Worm (Caenorhabditis elegans) whole organism, L4/young adult: ENCODE measurements around the gene F48E3.9.

Experiments
- dao-5 ChIP-seq: sonication (generic microtip); optimal IDR thresholded peaks from 2 replicates; lab custom pipeline; 2016; ENCODE audit warnings: missing genotype, missing genetic modification characterization, moderate library complexity, missing compliant biosample characterization
- him-1 ChIP-seq: sonication (generic microtip); optimal IDR thresholded peaks from 2 replicates; lab custom pipeline; 2016; ENCODE audit warnings: missing genotype, missing genetic modification reagents, missing genetic modification characterization, missing compliant biosample characterization

DNA sequence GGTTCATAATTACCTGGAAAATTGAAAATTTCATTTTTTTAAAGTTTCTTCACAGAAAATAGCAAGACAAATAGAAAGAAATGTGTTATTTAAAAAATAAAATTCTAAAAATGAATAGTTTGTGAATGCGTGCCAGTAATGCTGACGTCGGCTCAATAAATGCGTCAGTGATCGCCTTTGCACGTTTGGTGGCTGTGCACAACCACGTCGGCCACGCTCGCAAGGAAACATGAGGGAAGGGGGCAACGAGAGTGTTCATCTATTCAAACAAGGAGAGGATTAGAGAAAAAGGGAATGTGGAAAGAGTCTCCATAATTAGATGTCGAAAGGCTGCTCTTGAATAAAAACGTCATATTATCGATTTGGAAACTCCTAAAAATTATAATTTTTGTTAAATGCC, 20.1 kb downstream of the F48E3.9 start, which contains the start of gene uggt-1:
- TF ChIP-seq dao-5 (tag; lab: Kevin White, UChicago) (no peak), him-1 (tag; lab: Kevin White, UChicago) (peak; percentile 90)
